Worm (Caenorhabditis elegans) whole organism, young adult: Measurements from ENCODE around the gene clec-203.

Source experiments
- F57A8.1 ChIP-seq: fragments of 200-800 bp; sonication (Bioruptor generic); optimal IDR thresholded peaks from 2 replicates; lab custom pipeline; 2018; ENCODE audit warnings: mild to moderate bottlenecking, missing genetic modification characterization, moderate library complexity, missing compliant biosample characterization
- ama-1 ChIP-seq, 3 experiments: fragments of 150-350 bp in 1 of 3; sonication (generic microtip) in 2 of 3; optimal IDR thresholded peaks; 2 replicates each; lab custom pipeline; 2014 to 2018; ENCODE audit warnings: missing biosample characterization in 2 of 3, missing genetic modification characterization in 2 of 3, missing genetic modification reagents in 2 of 3
- atf-7 ChIP-seq: sonication (generic microtip); optimal IDR thresholded peaks from 2 replicates; lab custom pipeline; 2017; ENCODE audit warnings: mild to moderate bottlenecking, missing genetic modification characterization, missing compliant biosample characterization
- egl-44 ChIP-seq: fragments of 200-800 bp; sonication (Bioruptor generic); IDR thresholded peaks from 2 replicates; pipeline ENCODE4 v1.3.6; 2022; ENCODE audit warnings: missing genetic modification reagents, missing genetic modification characterization, missing compliant biosample characterization
- egrh-3 ChIP-seq: fragments of 200-800 bp; sonication (Bioruptor generic); IDR thresholded peaks from 2 replicates; pipeline ENCODE4 v1.3.6; 2022; ENCODE audit warnings: missing genetic modification reagents, missing genetic modification characterization, missing compliant biosample characterization
- him-1 ChIP-seq: sonication (generic microtip); optimal IDR thresholded peaks from 2 replicates; lab custom pipeline; 2016; ENCODE audit warnings: missing genotype, missing genetic modification reagents, missing genetic modification characterization, missing compliant biosample characterization
- hrde-1 ChIP-seq: sonication (generic microtip); optimal IDR thresholded peaks from 2 replicates; lab custom pipeline; 2016; ENCODE audit warnings: missing genetic modification characterization, mild to moderate bottlenecking, missing compliant biosample characterization, moderate library complexity, missing genotype, missing genetic modification reagents, borderline replicate concordance
- mxl-1 ChIP-seq: sonication (generic microtip); optimal IDR thresholded peaks from 2 replicates; lab custom pipeline; 2016; ENCODE audit warnings: missing genetic modification characterization, missing compliant biosample characterization
- pha-4 ChIP-seq: fragments of 150-350 bp; sonication (generic microtip); optimal IDR thresholded peaks from 2 replicates; lab custom pipeline; 2014; ENCODE audit warnings: missing biosample characterization, missing genetic modification reagents, missing genetic modification characterization
- rec-8 ChIP-seq, 2 experiments: sonication (generic microtip); optimal IDR thresholded peaks; 2 replicates each; lab custom pipeline; 2016; ENCODE audit warnings: mild to moderate bottlenecking in 2 of 2, missing genetic modification characterization in 2 of 2, missing genetic modification reagents in 2 of 2, missing genotype in 2 of 2, missing biosample characterization in 1 of 2, missing compliant biosample characterization in 1 of 2, moderate library complexity in 1 of 2
- unc-130 ChIP-seq: sonication (generic microtip); optimal IDR thresholded peaks from 2 replicates; lab custom pipeline; 2016; ENCODE audit warnings: missing genetic modification reagents, missing genetic modification characterization, missing compliant biosample characterization
- unc-62 ChIP-seq: fragments of 150-350 bp; optimal IDR thresholded peaks from 2 replicates; lab custom pipeline; 2014; ENCODE audit warnings: missing biosample characterization, missing genetic modification reagents, missing genetic modification characterization
- ztf-3 ChIP-seq: fragments of 200-800 bp; sonication (Bioruptor generic); optimal IDR thresholded peaks from 2 replicates; lab custom pipeline; 2018; ENCODE audit warnings: mild to moderate bottlenecking, missing genetic modification characterization, missing compliant biosample characterization
- ztf-6 ChIP-seq: fragments of 200-800 bp; sonication (Bioruptor generic); IDR thresholded peaks from 2 replicates; pipeline ENCODE4 v1.3.6; 2022; ENCODE audit warnings: missing genetic modification reagents, missing genetic modification characterization, missing compliant biosample characterization

DNA sequence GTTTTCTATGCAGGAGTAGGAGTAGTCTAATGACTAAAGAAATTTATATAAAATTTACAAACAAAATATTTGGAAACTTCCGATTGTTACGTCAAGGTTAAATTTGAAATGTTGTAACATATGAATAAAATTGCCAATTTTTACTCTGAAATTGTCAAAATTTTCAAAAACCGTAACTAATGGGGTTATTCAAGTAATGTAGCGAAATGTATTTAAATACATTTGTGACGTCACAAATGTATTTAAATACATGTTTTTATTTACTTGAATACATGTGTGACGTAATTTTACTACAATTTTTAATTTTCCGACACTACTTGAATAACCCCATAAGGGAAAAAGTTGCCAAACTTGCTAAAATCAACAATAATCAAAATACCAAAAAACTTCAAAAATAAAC lies 34.7 kb upstream of the clec-203 start:
- no peak for TF ChIP-seq atf-7 (tag; lab: Kevin White, UChicago)
- no peak for TF ChIP-seq pha-4
- TF ChIP-seq ztf-6 (GFP tag; lab: Robert Waterston, UW) = no peak
- no peak for TF ChIP-seq egrh-3 (GFP tag; lab: Robert Waterston, UW)
- no peak for TF ChIP-seq unc-62 (GFP tag; lab: Kevin White, UChicago)
- TF ChIP-seq unc-130 (GFP tag; lab: Kevin White, UChicago) = no peak
- no peak for TF ChIP-seq ama-1 (optimal IDR thresholded peaks at IDR 0.05; lab: Kevin White, UChicago)
- no peak for TF ChIP-seq ama-1 (GFP tag; optimal IDR thresholded peaks at IDR 0.05; lab: Kevin White, UChicago)
- no peak for TF ChIP-seq hrde-1
- TF ChIP-seq him-1 (tag; lab: Kevin White, UChicago) = no peak
- no peak for TF ChIP-seq egl-44 (GFP tag; lab: Robert Waterston, UW)
- no peak for TF ChIP-seq rec-8 (tag; optimal IDR thresholded peaks at IDR 0.05; lab: Kevin White, UChicago)
- no peak for TF ChIP-seq mxl-1 (tag; lab: Kevin White, UChicago)
- TF ChIP-seq F57A8.1 (GFP tag; lab: Kevin White, UChicago) = no peak
- no peak for TF ChIP-seq ztf-3
